Worm (Caenorhabditis elegans): ENCODE results near the gene wsp-1.

DNA sequence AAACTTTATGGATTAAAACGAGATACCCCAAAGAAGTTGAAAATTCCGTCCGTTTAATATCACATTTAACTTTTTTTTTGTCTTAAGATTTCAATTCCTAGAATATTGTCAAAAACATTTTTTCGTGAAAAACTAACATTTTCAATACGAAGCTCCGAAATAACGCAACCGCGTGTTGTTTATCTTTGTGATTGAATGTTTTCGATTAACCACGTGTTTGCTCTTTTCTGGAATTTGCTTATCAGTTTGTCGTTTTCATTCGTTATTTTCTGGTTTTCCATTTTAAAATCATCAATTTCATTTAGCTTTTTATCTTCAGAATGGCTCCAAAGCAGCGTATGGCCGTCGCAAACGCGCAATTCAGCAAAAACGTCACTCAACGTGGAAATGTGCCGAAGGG lies 26.6 kb upstream of the wsp-1 start, which contains the start of gene serp-1.2:
- no peak for TF ChIP-seq elt-3 (tag; optimal IDR thresholded peaks at IDR 0.05)
- no peak for TF ChIP-seq daf-12 (tag; optimal IDR thresholded peaks at IDR 0.05)
- TF ChIP-seq nhr-25 (tag; optimal IDR thresholded peaks at IDR 0.05), result no peak
- no peak for TF ChIP-seq ztf-4 (tag; optimal IDR thresholded peaks at IDR 0.05)
- no peak for TF ChIP-seq lin-39 (tag; optimal IDR thresholded peaks at IDR 0.05)
- TF ChIP-seq elt-2 (tag; optimal IDR thresholded peaks at IDR 0.05), result peak; percentile 80
- TF ChIP-seq elt-1 (tag; optimal IDR thresholded peaks at IDR 0.05), result no peak
- TF ChIP-seq mdl-1 (tag; optimal IDR thresholded peaks at IDR 0.05), result no peak
- TF ChIP-seq fkh-10 (GFP tag; optimal IDR thresholded peaks at IDR 0.05), result no peak
- TF ChIP-seq ama-1 (optimal IDR thresholded peaks at IDR 0.05), result no peak
- TF ChIP-seq ceh-82 (tag; optimal IDR thresholded peaks at IDR 0.05), result no peak
- no peak for TF ChIP-seq tbx-2 (tag; optimal IDR thresholded peaks at IDR 0.05)
- no peak for TF ChIP-seq ceh-28 (tag; optimal IDR thresholded peaks at IDR 0.05)

All from whole organism, L3 larva.